Fruit fly (Drosophila melanogaster) whole organism, pupa: ENCODE data around the gene Jon65Aiv.

Experiments used
- CG10348 ChIP-seq: fragments of 200-800 bp; sonication (Bioruptor generic); IDR thresholded peaks from 2 replicates; pipeline ENCODE4 v1.3.6; 2022; ENCODE audit warnings: missing biosample characterization, missing genetic modification characterization
- CG12605 ChIP-seq: fragments of 200-800 bp; sonication (Bioruptor generic); IDR thresholded peaks from 2 replicates; pipeline ENCODE4 v1.3.6; 2022; ENCODE audit warnings: missing biosample characterization, missing genetic modification characterization
- CG13204 ChIP-seq: fragments of 200-800 bp; sonication (Bioruptor generic); optimal IDR thresholded peaks from 2 replicates; lab custom pipeline; 2018; ENCODE audit warnings: missing biosample characterization, mild to moderate bottlenecking, missing genetic modification characterization, moderate library complexity
- CG14655 ChIP-seq: fragments of 200-800 bp; sonication (Bioruptor generic); optimal IDR thresholded peaks from 3 replicates; lab custom pipeline; 2017; ENCODE audit warnings: mild to moderate bottlenecking, missing biosample characterization, missing genetic modification reagents, missing genetic modification characterization
- CG15710 ChIP-seq: fragments of 200-800 bp; sonication (Bioruptor generic); optimal IDR thresholded peaks from 2 replicates; lab custom pipeline; 2018; ENCODE audit warnings: missing biosample characterization, mild to moderate bottlenecking, missing genetic modification characterization, moderate library complexity
- CG17806 ChIP-seq: fragments of 200-800 bp; sonication (Bioruptor generic); optimal IDR thresholded peaks from 2 replicates; lab custom pipeline; 2018; ENCODE audit warnings: missing biosample characterization, mild to moderate bottlenecking, missing genetic modification characterization, moderate library complexity
- CG32121 ChIP-seq: fragments of 200-800 bp; sonication (Bioruptor generic); IDR thresholded peaks from 2 replicates; pipeline ENCODE4 v1.3.6; 2022; ENCODE audit warnings: missing biosample characterization, missing genetic modification characterization
- CG34367 ChIP-seq: fragments of 200-800 bp; sonication (Bioruptor generic); optimal IDR thresholded peaks from 2 replicates; lab custom pipeline; 2018; ENCODE audit warnings: missing biosample characterization, mild to moderate bottlenecking, missing genetic modification characterization
- CG4496 ChIP-seq: fragments of 200-800 bp; sonication (Bioruptor generic); IDR thresholded peaks from 3 replicates; pipeline ENCODE4 v1.3.6; 2022; ENCODE audit warnings: missing biosample characterization, missing genetic modification characterization
- CG8159 ChIP-seq: fragments of 200-800 bp; sonication (Bioruptor generic); optimal IDR thresholded peaks from 3 replicates; lab custom pipeline; 2018; ENCODE audit warnings: missing biosample characterization, mild to moderate bottlenecking, missing genetic modification characterization, moderate library complexity
- CG8301 ChIP-seq: fragments of 200-800 bp; sonication (Bioruptor generic); optimal IDR thresholded peaks from 2 replicates; lab custom pipeline; 2018; ENCODE audit warnings: missing biosample characterization, mild to moderate bottlenecking, missing genetic modification characterization
- CG9948 ChIP-seq: fragments of 200-800 bp; sonication (Bioruptor generic); optimal IDR thresholded peaks from 2 replicates; lab custom pipeline; 2018; ENCODE audit warnings: missing biosample characterization, mild to moderate bottlenecking, missing genetic modification characterization, moderate library complexity
- D1 ChIP-seq: fragments of 200-800 bp; sonication (Bioruptor generic); optimal IDR thresholded peaks from 2 replicates; lab custom pipeline; 2018; ENCODE audit warnings: missing biosample characterization, mild to moderate bottlenecking, missing genetic modification characterization, moderate library complexity
- EcR ChIP-seq: fragments of 200-800 bp; sonication (Bioruptor generic); optimal IDR thresholded peaks from 3 replicates; lab custom pipeline; 2019; ENCODE audit warnings: missing biosample characterization, missing genetic modification characterization, mild to moderate bottlenecking, moderate library complexity, missing genetic modification reagents
- Ets98B ChIP-seq: fragments of 200-800 bp; sonication (Bioruptor generic); IDR thresholded peaks from 2 replicates; pipeline ENCODE4 v1.3.6; 2022; ENCODE audit warnings: missing biosample characterization, missing genetic modification characterization
- Pif1A ChIP-seq: fragments of 200-800 bp; sonication (Bioruptor generic); optimal IDR thresholded peaks from 3 replicates; lab custom pipeline; 2016; ENCODE audit warnings: missing biosample characterization, missing genetic modification characterization
- Pif1B ChIP-seq: fragments of 200-800 bp; sonication (Bioruptor generic); optimal IDR thresholded peaks from 3 replicates; lab custom pipeline; 2016; ENCODE audit warnings: missing biosample characterization, missing genetic modification characterization
- Snoo ChIP-seq: fragments of 200-800 bp; sonication (Bioruptor generic); optimal IDR thresholded peaks from 3 replicates; lab custom pipeline; 2017; ENCODE audit warnings: missing biosample characterization, mild to moderate bottlenecking, missing genetic modification characterization, inconsistent platforms
- fd96Ca ChIP-seq: fragments of 200-800 bp; sonication (Bioruptor generic); IDR thresholded peaks from 3 replicates; pipeline ENCODE4 v1.3.6; 2022; ENCODE audit warnings: missing biosample characterization, missing genetic modification characterization
- gl ChIP-seq: fragments of 200-800 bp; sonication (Bioruptor generic); optimal IDR thresholded peaks from 2 replicates; lab custom pipeline; 2018; ENCODE audit warnings: missing biosample characterization, mild to moderate bottlenecking, missing genetic modification characterization
- rn ChIP-seq: fragments of 200-800 bp; sonication (Bioruptor generic); IDR thresholded peaks from 2 replicates; pipeline ENCODE4 v1.3.6; 2022; ENCODE audit warnings: missing biosample characterization, missing genetic modification characterization

Jon65Aiv gene

DNA sequence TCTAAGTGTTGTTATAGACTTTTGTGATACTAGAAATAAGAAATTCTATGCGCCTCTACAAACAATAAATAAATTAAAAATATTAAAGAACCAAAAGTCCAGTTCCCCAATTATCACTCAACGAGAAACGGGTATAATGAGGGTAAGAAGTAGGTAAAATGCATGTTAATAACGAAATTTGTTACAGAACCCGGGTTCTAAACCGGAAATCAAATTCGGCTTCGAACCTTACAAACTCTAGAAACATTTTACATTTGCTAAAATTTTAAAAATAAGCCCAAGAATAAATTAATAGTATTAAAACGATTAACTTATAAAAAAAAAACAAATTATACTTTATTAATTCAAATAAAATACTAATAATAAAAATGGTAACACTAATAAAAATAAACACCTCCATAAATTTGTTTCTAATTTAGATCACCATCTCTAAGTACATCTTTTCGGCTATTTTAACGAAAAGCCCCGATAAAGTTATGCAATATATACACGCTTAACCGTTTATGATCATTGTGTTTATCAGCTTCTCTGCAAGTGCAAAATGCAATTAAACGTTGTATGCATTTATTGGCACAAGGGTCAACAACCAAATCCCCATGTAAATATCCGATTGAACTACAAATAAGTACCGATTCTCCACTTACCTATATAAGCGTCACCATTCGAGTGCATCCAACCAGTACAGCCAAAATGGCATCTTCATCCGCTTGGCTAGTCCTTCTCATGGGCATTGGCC, 32.7 kb downstream of the Jon65Aiv start, which contains the start of gene CG6602:
Gene CG6602, plus strand, starts transcription at position 686 of the 736 bp plus-strand sequence.
- TF ChIP-seq CG32121 (GFP tag; lab: Robert Waterston, UW), result no peak
- no peak for TF ChIP-seq Pif1A
- TF ChIP-seq CG34367, result peak; percentile 41
- peak; percentile 28 for TF ChIP-seq CG8159
- peak; percentile 79 for TF ChIP-seq Snoo
- peak; percentile 78 for TF ChIP-seq CG4496 (GFP tag; lab: Robert Waterston, UW)
- TF ChIP-seq CG15710 (tag; lab: Kevin White, UChicago), result peak; percentile 44

DNA sequence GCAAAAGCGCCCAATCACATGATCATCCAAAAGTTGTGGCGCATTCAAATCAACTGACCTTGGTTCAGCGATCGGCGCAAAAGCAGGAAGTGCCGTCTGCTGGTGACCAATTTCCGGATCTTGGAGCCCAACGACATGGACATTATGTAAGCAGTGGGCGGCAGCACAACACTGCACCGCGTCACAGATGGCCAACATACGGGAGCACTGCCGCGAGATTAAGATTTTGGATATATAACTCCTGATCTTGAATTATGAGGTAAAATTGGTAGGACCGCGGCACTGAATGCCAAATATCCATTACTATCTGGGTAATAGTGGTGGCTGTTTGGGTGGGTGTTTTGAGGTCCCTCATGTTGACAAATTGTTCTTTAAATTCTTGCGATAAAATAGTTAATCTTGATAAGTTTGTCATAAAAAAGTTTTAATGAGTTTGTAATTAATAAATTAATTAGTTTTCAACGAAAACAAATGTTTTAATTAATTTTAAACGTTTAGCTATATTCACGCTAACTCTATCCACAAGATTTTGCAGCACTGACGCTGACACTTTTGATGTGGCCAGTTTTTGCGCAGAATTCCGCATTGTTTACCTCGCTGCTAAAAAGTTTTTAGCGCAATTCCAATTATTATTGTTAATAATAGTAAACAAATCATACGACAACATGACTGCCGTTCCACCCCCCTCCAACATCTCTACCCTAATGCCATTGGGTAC, 36.2 kb downstream of the Jon65Aiv start, which contains the start of the genes CG13295 and CG6610:
Gene CG13295, minus strand, starts transcription at position 271 of the 718 bp plus-strand sequence.
Gene CG6610, plus strand, starts transcription at position 562 of the 718 bp plus-strand sequence.
- TF ChIP-seq CG15710 (tag; lab: Kevin White, UChicago) (peak; percentile 69), CG34367 (peak; percentile 32), EcR (GFP tag; lab: Kevin White, UChicago) (no peak), Ets98B (GFP tag; lab: Robert Waterston, UW) (no peak), CG8159 (peak; percentile 69), fd96Ca (no peak), CG12605 (no peak), gl (tag; lab: Kevin White, UChicago) (no peak), CG8301 (tag; lab: Kevin White, UChicago) (peak; percentile 27), CG13204 (GFP tag; lab: Kevin White, UChicago) (no peak), D1 (tag; lab: Kevin White, UChicago) (no peak), CG9948 (tag; lab: Kevin White, UChicago) (no peak), Pif1B (GFP tag; lab: Kevin White, UChicago) (no peak), Snoo (peak; percentile 41), CG4496 (GFP tag; lab: Robert Waterston, UW) (no peak), CG10348 (GFP tag; lab: Robert Waterston, UW) (no peak), CG17806 (peak; percentile 29), rn (GFP tag; lab: Robert Waterston, UW) (no peak), Pif1A (no peak), CG32121 (GFP tag; lab: Robert Waterston, UW) (no peak; the same call in 1 of the 2 replicates), CG14655 (GFP tag; lab: Kevin White, UChicago) (peak; percentile 53)

DNA sequence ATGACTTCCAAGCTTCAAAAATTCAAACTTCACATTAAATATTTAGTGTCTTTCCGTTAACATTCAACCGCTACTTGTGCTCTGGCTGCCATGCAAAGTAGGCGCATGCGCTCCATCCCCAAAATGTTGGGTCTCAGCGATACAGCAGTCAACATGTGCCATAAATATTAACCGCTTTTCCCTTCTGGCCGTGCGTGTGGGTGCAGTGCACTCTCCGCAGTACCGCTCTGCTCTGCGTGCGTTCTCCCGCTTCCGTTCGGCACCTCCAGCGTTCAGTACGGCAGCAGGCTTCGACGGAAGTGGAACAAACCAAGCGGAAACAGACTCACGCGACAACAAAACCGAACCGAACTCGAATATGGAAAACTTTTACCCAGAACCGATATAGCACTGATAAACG, 37.5 kb downstream of the Jon65Aiv start, which contains the start of gene ssp6:
Gene ssp6, plus strand, starts transcription at position 294 of the 400 bp plus-strand sequence.
- no peak for TF ChIP-seq CG17806
- peak; percentile 72 for TF ChIP-seq CG13204 (GFP tag; lab: Kevin White, UChicago)

DNA sequence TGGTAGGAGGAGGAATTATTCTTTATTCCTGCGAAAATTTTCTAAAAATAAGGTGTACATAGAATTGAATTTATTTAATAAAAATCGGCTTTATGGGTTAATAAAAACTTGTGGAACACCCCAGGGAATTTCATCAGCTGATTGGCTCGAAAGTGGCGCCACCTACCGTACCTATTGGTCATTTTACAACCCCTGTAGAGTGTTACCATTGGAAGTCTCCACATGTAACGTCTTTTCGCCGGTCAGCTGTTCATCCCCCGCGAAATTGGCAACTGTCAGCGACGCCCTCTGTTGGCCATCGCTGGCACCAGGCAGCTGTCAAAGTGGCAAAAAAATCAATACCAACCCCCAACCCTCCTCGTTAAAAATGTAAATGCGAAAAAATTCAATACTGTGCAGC, 43.6 kb downstream of the Jon65Aiv start, which contains the start of gene CG13293:
Gene CG13293, plus strand, starts transcription at position 323 of the 400 bp plus-strand sequence.
- no peak for TF ChIP-seq gl (tag; lab: Kevin White, UChicago)
- TF ChIP-seq fd96Ca, result no peak
- TF ChIP-seq CG4496 (GFP tag; lab: Robert Waterston, UW), result no peak
- no peak for TF ChIP-seq CG9948 (tag; lab: Kevin White, UChicago)
- no peak for TF ChIP-seq CG15710 (tag; lab: Kevin White, UChicago)
- TF ChIP-seq CG17806, result no peak
- TF ChIP-seq CG8301 (tag; lab: Kevin White, UChicago), result no peak
- no peak for TF ChIP-seq CG14655 (GFP tag; lab: Kevin White, UChicago)
- TF ChIP-seq CG8159, result no peak
- TF ChIP-seq D1 (tag; lab: Kevin White, UChicago), result no peak
- no peak for TF ChIP-seq Snoo
- TF ChIP-seq EcR (GFP tag; lab: Kevin White, UChicago), result no peak

DNA sequence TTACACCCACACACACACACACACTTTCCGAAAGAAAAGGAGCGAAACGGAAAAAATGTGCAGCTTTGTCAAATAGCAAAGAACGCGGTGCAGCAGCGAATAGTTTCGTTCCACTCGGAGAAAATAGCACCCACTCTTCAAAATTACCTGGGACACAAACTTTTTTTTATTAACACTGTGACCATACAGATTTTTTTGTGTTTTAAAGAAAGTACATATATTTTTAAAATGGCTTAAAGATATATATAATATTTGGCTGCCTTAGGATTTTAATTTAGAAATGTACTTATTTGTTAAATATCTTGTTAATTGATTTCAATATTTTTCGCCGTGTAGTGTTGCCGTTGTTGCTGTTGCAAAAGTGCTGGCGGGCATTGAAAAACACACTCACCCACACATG, 45.5 kb downstream of the Jon65Aiv start:
- TF ChIP-seq CG15710 (tag; lab: Kevin White, UChicago), result peak; percentile 39
- TF ChIP-seq CG10348 (GFP tag; lab: Robert Waterston, UW), result no peak
- peak; percentile 62 for TF ChIP-seq CG9948 (tag; lab: Kevin White, UChicago)
- TF ChIP-seq CG34367, result peak; percentile 15
- peak; percentile 6 for TF ChIP-seq Pif1A
- no peak; the same call in 2 of the 3 replicates for TF ChIP-seq CG4496 (GFP tag; lab: Robert Waterston, UW)
- peak; percentile 53 for TF ChIP-seq CG12605
- peak; percentile 64 for TF ChIP-seq CG8301 (tag; lab: Kevin White, UChicago)
- TF ChIP-seq D1 (tag; lab: Kevin White, UChicago), result no peak
- peak; percentile 48; the same call in 1 of the 2 replicates for TF ChIP-seq CG32121 (GFP tag; lab: Robert Waterston, UW)
- no peak for TF ChIP-seq Ets98B (GFP tag; lab: Robert Waterston, UW)
- no peak for TF ChIP-seq fd96Ca
- TF ChIP-seq CG14655 (GFP tag; lab: Kevin White, UChicago), result peak; percentile 67
- TF ChIP-seq Pif1B (GFP tag; lab: Kevin White, UChicago), result peak; percentile 10
- peak; percentile 49 for TF ChIP-seq CG8159
- no peak for TF ChIP-seq gl (tag; lab: Kevin White, UChicago)
- no peak for TF ChIP-seq CG13204 (GFP tag; lab: Kevin White, UChicago)
- TF ChIP-seq Snoo, result no peak
- peak; percentile 28 for TF ChIP-seq CG17806
